Fruit fly (Drosophila melanogaster): ENCODE data around the gene Agpat1.

The Agpat1 gene

DNA sequence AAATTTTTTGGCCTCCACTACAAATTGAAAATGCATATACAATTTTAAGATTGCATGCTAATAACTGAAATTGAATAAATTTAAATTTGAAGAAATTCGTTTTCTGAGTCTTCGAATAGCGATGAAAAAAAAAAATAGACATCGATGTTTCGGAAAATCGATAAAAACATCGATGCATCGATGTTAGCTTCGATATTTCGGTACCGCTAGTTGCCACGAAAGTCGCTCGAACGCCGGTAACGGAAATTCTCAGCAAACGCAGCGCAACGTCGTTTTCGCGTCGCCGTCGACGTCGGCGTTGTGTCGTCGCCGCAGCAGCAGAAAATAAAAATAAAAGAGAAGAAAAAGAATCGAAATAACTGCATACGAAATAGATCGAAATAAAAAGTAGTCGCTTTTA is at the start of gene Agpat1:
TSS of gene Agpat1 (plus strand) at position 191 of the 400 bp plus-strand sequence.
- TF ChIP-seq eg (GFP tag; IDR thresholded peaks at IDR 0.05) (no peak), Eip78C (GFP tag) (peak; percentile 29), acj6 (GFP tag; optimal IDR thresholded peaks at IDR 0.05) (no peak)

DNA sequence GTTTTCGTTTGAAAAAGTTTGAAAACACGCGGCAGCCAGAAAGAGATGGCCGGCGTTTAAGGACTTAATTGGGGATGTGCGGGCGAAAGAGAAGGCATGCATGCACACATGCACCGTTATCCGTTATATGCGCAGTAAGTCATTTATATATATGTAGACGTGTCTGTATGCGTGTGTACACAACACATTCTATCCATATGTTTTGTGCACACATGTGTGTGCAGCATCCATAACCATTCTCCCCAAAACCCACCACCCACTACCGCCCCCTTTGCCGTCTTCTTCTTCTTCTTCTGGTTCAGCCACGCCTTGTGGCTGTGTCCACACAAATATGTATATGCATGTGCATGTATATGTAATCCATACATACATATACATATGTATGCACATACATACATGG is 46.4 kb upstream of the Agpat1 start:
- TF ChIP-seq CG8119 (GFP tag; IDR thresholded peaks at IDR 0.05) (no peak), Ets96B (tag; optimal IDR thresholded peaks at IDR 0.05) (no peak), Blimp-1 (GFP tag; optimal IDR thresholded peaks at IDR 0.05) (no peak), CG16779 (tag; optimal IDR thresholded peaks at IDR 0.05) (no peak), spab (GFP tag; optimal IDR thresholded peaks at IDR 0.05) (no peak), CG32006 (GFP tag; optimal IDR thresholded peaks at IDR 0.05) (no peak), CG11294 (GFP tag; IDR thresholded peaks at IDR 0.05) (no peak), CG15336 (GFP tag; IDR thresholded peaks at IDR 0.05) (no peak), CG3919 (GFP tag; optimal IDR thresholded peaks at IDR 0.05) (no peak)

DNA sequence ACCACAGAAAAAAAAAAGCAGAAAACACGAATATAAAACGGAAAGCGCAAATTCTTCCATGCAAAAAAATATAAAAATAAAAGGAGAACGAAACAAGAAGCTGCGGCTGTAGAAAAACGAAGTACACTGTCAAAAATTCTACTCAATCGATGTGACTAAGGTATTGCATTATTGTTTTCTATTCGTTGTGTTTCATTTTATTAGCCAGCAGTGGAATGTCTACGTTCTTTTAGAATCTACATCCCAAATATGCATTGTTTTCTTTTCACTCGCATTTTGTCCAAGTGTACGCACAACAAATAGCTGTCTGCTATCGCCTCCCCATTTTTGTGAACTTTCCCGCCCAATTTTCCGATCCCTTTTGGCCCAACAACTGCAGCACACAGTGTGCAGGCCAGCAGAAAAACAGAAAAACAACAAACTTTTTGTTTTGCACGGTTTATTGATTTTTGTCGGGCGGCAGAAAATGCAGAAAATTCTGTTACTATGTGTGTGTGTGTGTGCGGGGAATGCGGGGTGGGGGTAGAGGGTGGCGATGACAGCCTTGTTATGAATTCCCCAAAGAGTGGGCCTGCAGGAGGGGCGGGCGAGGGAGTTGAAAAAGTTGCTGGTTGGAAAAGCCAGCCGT is 45.8 kb upstream of the Agpat1 start:
- TF ChIP-seq svp (GFP tag) (peak; percentile 90), CG3919 (GFP tag; optimal IDR thresholded peaks at IDR 0.05) (peak; percentile 91), CG7368 (GFP tag; optimal IDR thresholded peaks at IDR 0.05) (peak; percentile 84), CG8632 (GFP tag; optimal IDR thresholded peaks at IDR 0.05) (peak; percentile 75), CG4318 (GFP tag; optimal IDR thresholded peaks at IDR 0.05) (no peak), spab (GFP tag; optimal IDR thresholded peaks at IDR 0.05) (peak; percentile 85), achi (GFP tag; optimal IDR thresholded peaks at IDR 0.05) (peak; percentile 86), Lpt (GFP tag; optimal IDR thresholded peaks at IDR 0.05) (peak; percentile 78), salr (GFP tag; optimal IDR thresholded peaks at IDR 0.05) (peak; percentile 69 to 87), CG32006 (GFP tag; optimal IDR thresholded peaks at IDR 0.05) (peak; percentile 88), topi (GFP tag; optimal IDR thresholded peaks at IDR 0.05) (peak; percentile 88), CG6792 (GFP tag; optimal IDR thresholded peaks at IDR 0.05) (peak; percentile 88), CG11902 (GFP tag; optimal IDR thresholded peaks at IDR 0.05) (peak; percentile 80), OdsH (GFP tag; optimal IDR thresholded peaks at IDR 0.05) (peak; percentile 91), fd59A (GFP tag; optimal IDR thresholded peaks at IDR 0.05) (peak; percentile 87), cyc (GFP tag; optimal IDR thresholded peaks at IDR 0.05) (peak; percentile 87), Sox15 (GFP tag; optimal IDR thresholded peaks at IDR 0.05) (peak; percentile 83), CG10631 (GFP tag; optimal IDR thresholded peaks at IDR 0.05) (peak; percentile 87), CG34406 (GFP tag; optimal IDR thresholded peaks at IDR 0.05) (peak; percentile 80), Eip75B (GFP tag; optimal IDR thresholded peaks at IDR 0.05) (peak; percentile 90), pdm3 (GFP tag; optimal IDR thresholded peaks at IDR 0.05) (peak; percentile 88), CG31627 (GFP tag; optimal IDR thresholded peaks at IDR 0.05) (peak; percentile 88), Smox (GFP tag; optimal IDR thresholded peaks at IDR 0.05) (peak; percentile 83), Hr38 (GFP tag; optimal IDR thresholded peaks at IDR 0.05) (no peak), Gug (GFP tag; IDR thresholded peaks at IDR 0.05) (peak; percentile 67), CG1621 (tag; optimal IDR thresholded peaks at IDR 0.05) (peak; percentile 87), eg (GFP tag; IDR thresholded peaks at IDR 0.05) (peak; percentile 86), Sox102F (GFP tag; optimal IDR thresholded peaks at IDR 0.05) (peak; percentile 80), CG6854 (GFP tag; optimal IDR thresholded peaks at IDR 0.05) (peak; percentile 2), Hr39 (GFP tag; optimal IDR thresholded peaks at IDR 0.05) (peak; percentile 88), Eip78C (GFP tag) (peak; percentile 96), Hr4 (GFP tag; optimal IDR thresholded peaks at IDR 0.05) (peak; percentile 82), Ets96B (tag; optimal IDR thresholded peaks at IDR 0.05) (peak; percentile 87), Ets21C (GFP tag; optimal IDR thresholded peaks at IDR 0.05) (peak; percentile 76), esn (GFP tag; optimal IDR thresholded peaks at IDR 0.05) (peak; percentile 87), dac (GFP tag; optimal IDR thresholded peaks at IDR 0.05) (peak; percentile 79), Eip93F (GFP tag; optimal IDR thresholded peaks at IDR 0.05) (peak; percentile 24), acj6 (GFP tag; optimal IDR thresholded peaks at IDR 0.05) (peak; percentile 88), CG8319 (GFP tag; optimal IDR thresholded peaks at IDR 0.05) (peak; percentile 82), dsx (GFP tag; optimal IDR thresholded peaks at IDR 0.05; ENCODE audit: poor library complexity, severe bottlenecking) (peak; percentile 76), CG6163 (GFP tag; IDR thresholded peaks at IDR 0.05) (peak; percentile 94), CG11762 (GFP tag; optimal IDR thresholded peaks at IDR 0.05; ENCODE audit: insufficient read depth) (peak; percentile 87), CG8119 (GFP tag; IDR thresholded peaks at IDR 0.05) (peak; percentile 85)
